Fruit fly (Drosophila melanogaster): ENCODE measurements around the gene sky.

The sky gene

dm6 chr2L:20942206-20942863 lies 23.6 kb upstream of the sky start:
- TF ChIP-seq pan (optimal IDR thresholded peaks at IDR 0.05) = no peak
- no peak for TF ChIP-seq EcR (GFP tag; optimal IDR thresholded peaks at IDR 0.05)
- TF ChIP-seq Dll (optimal IDR thresholded peaks at IDR 0.05) = no peak
- no peak for TF ChIP-seq CG8478 (optimal IDR thresholded peaks at IDR 0.05)
- TF ChIP-seq psq (optimal IDR thresholded peaks at IDR 0.05) = no peak
- TF ChIP-seq usp (GFP tag; optimal IDR thresholded peaks at IDR 0.05) = no peak

DNA sequence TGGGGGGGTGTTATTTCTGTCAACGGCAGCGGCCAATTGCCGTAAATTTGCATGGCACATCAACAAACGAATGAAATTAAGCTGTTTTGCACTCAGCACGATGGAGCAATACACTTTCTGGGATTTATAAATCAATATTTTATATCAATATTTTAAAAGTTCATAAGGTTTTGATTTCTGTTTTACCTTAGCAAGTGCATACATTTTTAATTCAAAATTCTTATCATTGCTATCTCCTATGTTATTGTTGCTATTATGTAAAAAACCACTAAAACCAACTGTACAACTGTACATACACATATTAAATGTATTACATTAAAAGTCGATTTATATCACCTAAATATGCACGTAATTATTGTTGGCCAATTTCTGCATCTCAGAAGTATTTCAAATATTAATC lies 22.0 kb upstream of the sky start:
- TF ChIP-seq Dll (optimal IDR thresholded peaks at IDR 0.05) = no peak
- no peak for TF ChIP-seq psq (optimal IDR thresholded peaks at IDR 0.05)
- no peak for TF ChIP-seq pan (optimal IDR thresholded peaks at IDR 0.05)
- no peak for TF ChIP-seq CG8478 (optimal IDR thresholded peaks at IDR 0.05)
- TF ChIP-seq EcR (GFP tag; optimal IDR thresholded peaks at IDR 0.05) = no peak
- TF ChIP-seq usp (GFP tag; optimal IDR thresholded peaks at IDR 0.05) = no peak

- TF ChIP-seq CG8478 (optimal IDR thresholded peaks at IDR 0.05) (no peak), psq (optimal IDR thresholded peaks at IDR 0.05) (no peak), Dll (optimal IDR thresholded peaks at IDR 0.05) (no peak), EcR (GFP tag; optimal IDR thresholded peaks at IDR 0.05) (no peak), usp (GFP tag; optimal IDR thresholded peaks at IDR 0.05) (no peak), pan (optimal IDR thresholded peaks at IDR 0.05) (no peak)
Measured at dm6 chr2L:20939632-20940031, 20.9 kb upstream of the sky start.

dm6 chr2L:20937395-20937794 lies 18.7 kb upstream of the sky start:
- TF ChIP-seq usp (GFP tag; optimal IDR thresholded peaks at IDR 0.05) (no peak), pan (optimal IDR thresholded peaks at IDR 0.05) (no peak), EcR (GFP tag; optimal IDR thresholded peaks at IDR 0.05) (no peak), Dll (optimal IDR thresholded peaks at IDR 0.05) (no peak), psq (optimal IDR thresholded peaks at IDR 0.05) (no peak), CG8478 (optimal IDR thresholded peaks at IDR 0.05) (no peak)

dm6 chr2L:20936420-20936819 lies 17.7 kb upstream of the sky start:
- TF ChIP-seq EcR (GFP tag; optimal IDR thresholded peaks at IDR 0.05) = no peak
- TF ChIP-seq pan (optimal IDR thresholded peaks at IDR 0.05) = no peak
- TF ChIP-seq usp (GFP tag; optimal IDR thresholded peaks at IDR 0.05) = no peak

DNA sequence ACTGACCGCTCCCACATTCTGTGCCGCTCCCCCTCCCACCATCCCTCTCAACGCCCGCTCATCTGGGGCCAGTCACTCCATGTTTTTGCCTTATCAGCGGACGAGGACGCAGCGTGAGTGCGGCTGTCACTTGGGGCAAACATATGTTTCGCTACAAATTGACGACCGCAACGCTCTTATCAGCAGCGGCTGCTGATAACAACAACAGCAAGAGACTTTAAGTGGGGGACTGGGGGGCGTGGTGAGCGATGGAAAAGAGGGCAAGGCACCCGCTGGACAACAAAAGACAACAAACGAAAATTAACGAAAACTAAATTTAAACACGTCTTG lies 17.3 kb upstream of the sky start:
- TF ChIP-seq EcR (GFP tag; optimal IDR thresholded peaks at IDR 0.05) (peak; percentile 58 to 79), pan (optimal IDR thresholded peaks at IDR 0.05) (no peak)

dm6 chr2L:20935338-20936060 lies 16.8 kb upstream of the sky start:
- TF ChIP-seq Dll (optimal IDR thresholded peaks at IDR 0.05) (no peak), EcR (GFP tag; optimal IDR thresholded peaks at IDR 0.05) (no peak), usp (GFP tag; optimal IDR thresholded peaks at IDR 0.05) (no peak), CG8478 (optimal IDR thresholded peaks at IDR 0.05) (no peak), pan (optimal IDR thresholded peaks at IDR 0.05) (no peak), psq (optimal IDR thresholded peaks at IDR 0.05) (no peak)

DNA sequence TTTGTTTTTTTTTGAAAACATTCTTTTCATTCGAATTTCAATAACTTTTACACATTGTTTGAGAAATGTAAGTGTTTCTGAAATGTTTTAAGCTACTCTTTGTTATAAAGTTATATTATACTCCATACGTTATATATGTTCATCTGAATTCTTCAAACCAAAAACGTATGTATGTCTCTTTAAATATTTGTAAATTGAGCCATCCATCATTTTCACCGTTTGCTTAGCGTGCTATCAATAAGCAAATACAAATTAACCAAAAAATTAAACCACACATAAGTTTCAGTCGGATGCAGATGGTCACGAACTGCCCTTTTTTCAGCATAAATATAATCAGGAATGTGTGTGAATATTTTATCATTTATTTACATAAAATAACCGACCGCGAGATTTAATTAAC lies 15.9 kb upstream of the sky start:
- TF ChIP-seq psq (optimal IDR thresholded peaks at IDR 0.05) (no peak), EcR (GFP tag; optimal IDR thresholded peaks at IDR 0.05) (no peak), Dll (optimal IDR thresholded peaks at IDR 0.05) (no peak), usp (GFP tag; optimal IDR thresholded peaks at IDR 0.05) (no peak), CG8478 (optimal IDR thresholded peaks at IDR 0.05) (no peak), pan (optimal IDR thresholded peaks at IDR 0.05) (no peak)

DNA sequence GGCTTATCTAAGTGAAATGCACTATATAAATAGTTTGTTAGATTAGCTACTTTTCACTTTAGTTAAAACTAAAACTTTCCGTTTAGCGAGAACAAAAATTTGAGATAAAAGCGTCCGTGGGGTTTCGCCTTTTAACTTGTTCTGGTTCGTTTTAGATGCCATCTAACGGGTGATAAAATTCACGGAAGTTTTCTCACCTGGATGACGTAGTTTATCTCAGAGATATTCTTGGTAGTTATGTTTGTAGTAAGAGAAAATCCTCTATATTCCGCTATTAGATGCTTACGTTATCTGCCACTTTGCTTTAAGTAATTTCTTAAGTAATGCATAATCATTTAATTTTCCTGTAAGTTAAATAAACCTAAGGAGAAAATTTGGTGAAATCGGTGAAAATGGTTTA lies 15.3 kb upstream of the sky start, which contains the start of gene CG9270:
TSS of gene CG9270 (minus strand) at position 101 of the 400 bp plus-strand sequence.
- no peak for TF ChIP-seq usp (GFP tag; optimal IDR thresholded peaks at IDR 0.05)
- no peak for TF ChIP-seq Dll (optimal IDR thresholded peaks at IDR 0.05)
- TF ChIP-seq pan (optimal IDR thresholded peaks at IDR 0.05) = no peak
- TF ChIP-seq psq (optimal IDR thresholded peaks at IDR 0.05) = no peak
- no peak for TF ChIP-seq CG8478 (optimal IDR thresholded peaks at IDR 0.05)
- no peak for TF ChIP-seq EcR (GFP tag; optimal IDR thresholded peaks at IDR 0.05)

- TF ChIP-seq EcR (GFP tag; optimal IDR thresholded peaks at IDR 0.05) (no peak), Dll (optimal IDR thresholded peaks at IDR 0.05) (no peak), CG8478 (optimal IDR thresholded peaks at IDR 0.05) (no peak), psq (optimal IDR thresholded peaks at IDR 0.05) (no peak), pan (optimal IDR thresholded peaks at IDR 0.05) (no peak)
Measured at dm6 chr2L:20927653-20928052, 8.9 kb upstream of the sky start, which contains the start of gene Nthl1. Gene Nthl1, minus strand, starts transcription at chr2L:20927860.

DNA sequence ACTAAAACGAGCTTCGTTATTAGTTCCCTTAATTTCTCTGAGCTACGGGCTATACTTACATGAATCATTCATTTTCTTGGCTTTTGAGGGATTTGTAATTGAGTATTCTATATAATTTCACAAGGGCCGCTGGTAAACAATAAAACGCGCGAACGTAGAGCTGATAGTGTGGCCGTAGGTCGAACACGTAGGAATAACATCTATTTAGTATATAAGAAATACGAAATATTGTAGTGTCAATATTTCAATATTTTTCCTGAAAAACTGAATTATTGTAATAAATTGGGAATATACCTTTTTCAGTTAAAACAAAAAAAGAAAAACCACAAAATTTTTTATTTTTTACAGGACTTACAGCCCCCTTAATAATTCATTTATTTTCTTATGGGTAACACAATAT lies 7.2 kb upstream of the sky start, which contains the start of gene RPA2:
TSS of gene RPA2 (minus strand) at position 173 of the 400 bp plus-strand sequence.
- TF ChIP-seq usp (GFP tag; optimal IDR thresholded peaks at IDR 0.05) (no peak), EcR (GFP tag; optimal IDR thresholded peaks at IDR 0.05) (no peak), CG8478 (optimal IDR thresholded peaks at IDR 0.05) (no peak), Dll (optimal IDR thresholded peaks at IDR 0.05) (no peak), pan (optimal IDR thresholded peaks at IDR 0.05) (no peak), psq (optimal IDR thresholded peaks at IDR 0.05) (no peak)

DNA sequence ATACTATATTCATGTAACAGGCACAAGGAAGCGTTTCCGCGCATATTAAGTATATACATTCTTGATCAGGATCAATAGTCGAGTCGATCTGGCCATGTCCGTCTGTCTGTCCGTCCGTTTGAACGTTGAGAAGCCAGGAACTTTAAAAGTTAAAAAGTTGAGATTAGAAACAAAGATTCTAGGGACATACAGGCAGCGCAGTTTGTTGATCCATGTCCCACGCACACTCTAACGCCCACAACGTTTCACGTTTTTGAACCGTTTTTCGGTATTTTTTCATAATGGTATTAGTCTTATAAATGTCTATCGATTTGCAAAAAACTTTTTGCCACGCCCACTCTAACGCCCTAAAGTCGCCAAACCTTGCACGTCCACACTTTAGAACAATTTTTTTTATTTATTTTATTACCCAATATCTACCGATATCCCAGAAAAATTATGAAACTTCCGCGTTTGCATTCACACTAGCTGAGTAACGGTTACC lies 4.4 kb upstream of the sky start:
- TF ChIP-seq psq (optimal IDR thresholded peaks at IDR 0.05) (no peak), pan (optimal IDR thresholded peaks at IDR 0.05) (no peak), Dll (optimal IDR thresholded peaks at IDR 0.05) (no peak), EcR (GFP tag; optimal IDR thresholded peaks at IDR 0.05) (no peak), CG8478 (optimal IDR thresholded peaks at IDR 0.05) (no peak)

All from whole organism.